Fruit fly (Drosophila melanogaster) whole organism, embryonic: Measurements from ENCODE around the gene CG11168.
A peak's percentile ranks its signal among the peaks of the same experiment; 100 is the strongest.

Experiments
- ATbp ChIP-seq: fragments of 200-800 bp; sonication (Bioruptor generic); optimal IDR thresholded peaks from 2 replicates; lab custom pipeline; 2017; ENCODE audit warnings: missing biosample characterization, mild to moderate bottlenecking, missing genetic modification characterization, missing genetic modification reagents
- B-H2 ChIP-seq: fragments of 200-800 bp; sonication (Bioruptor generic); optimal IDR thresholded peaks from 2 replicates; lab custom pipeline; 2018; ENCODE audit warnings: missing biosample characterization, mild to moderate bottlenecking, missing genetic modification characterization
- C15 ChIP-seq: fragments of 200-800 bp; sonication (Bioruptor generic); IDR thresholded peaks from 3 replicates; pipeline ENCODE4 v1.3.6; 2022; ENCODE audit warnings: missing biosample characterization, missing genetic modification characterization
- CG10209 ChIP-seq: fragments of 200-800 bp; sonication (Bioruptor generic); optimal IDR thresholded peaks from 3 replicates; lab custom pipeline; 2017; ENCODE audit warnings: missing biosample characterization, mild to moderate bottlenecking, missing genetic modification characterization, missing genetic modification reagents
- CG11695 ChIP-seq: fragments of 200-800 bp; sonication (Bioruptor generic); IDR thresholded peaks from 3 replicates; pipeline ENCODE4 v1.3.6; 2022; ENCODE audit warnings: missing biosample characterization, missing genetic modification characterization
- CG12299 ChIP-seq: fragments of 200-800 bp; sonication (Bioruptor generic); optimal IDR thresholded peaks from 2 replicates; lab custom pipeline; 2018; ENCODE audit warnings: missing biosample characterization, mild to moderate bottlenecking, missing genetic modification characterization
- CG12942 ChIP-seq: fragments of 200-800 bp; sonication (Bioruptor generic); optimal IDR thresholded peaks from 3 replicates; lab custom pipeline; 2016; ENCODE audit warnings: missing biosample characterization, missing genetic modification characterization
- CG13123 ChIP-seq: fragments of 200-800 bp; sonication (Bioruptor generic); optimal IDR thresholded peaks from 2 replicates; lab custom pipeline; 2016; ENCODE audit warnings: missing biosample characterization, missing genetic modification characterization
- CG13296 ChIP-seq: fragments of 200-800 bp; sonication (Bioruptor generic); optimal IDR thresholded peaks from 3 replicates; lab custom pipeline; 2018; ENCODE audit warnings: missing biosample characterization, mild to moderate bottlenecking, missing genetic modification characterization
- CG13624 ChIP-seq: fragments of 200-800 bp; sonication (Bioruptor generic); optimal IDR thresholded peaks from 2 replicates; lab custom pipeline; 2016; ENCODE audit warnings: missing biosample characterization, missing genetic modification characterization
- CG13775 ChIP-seq: fragments of 200-800 bp; sonication (Bioruptor generic); optimal IDR thresholded peaks from 3 replicates; lab custom pipeline; 2017; ENCODE audit warnings: missing biosample characterization, mild to moderate bottlenecking, missing genetic modification characterization
- CG16779 ChIP-seq: fragments of 200-800 bp; sonication (Bioruptor generic); IDR thresholded peaks from 2 replicates; pipeline ENCODE4 v1.3.6; 2022; ENCODE audit warnings: missing biosample characterization, missing genetic modification characterization
- CG16813 ChIP-seq: fragments of 200-800 bp; sonication (Bioruptor generic); IDR thresholded peaks from 3 replicates; pipeline ENCODE4 v1.3.6; 2022; ENCODE audit warnings: missing biosample characterization, missing genetic modification characterization; ENCODE audit not compliant: partially characterized antibody
- CG2129 ChIP-seq: fragments of 200-800 bp; sonication (Bioruptor generic); IDR thresholded peaks from 2 replicates; pipeline ENCODE4 v1.3.6; 2022; ENCODE audit warnings: missing biosample characterization, missing genetic modification characterization; ENCODE audit not compliant: partially characterized antibody
- CG2712 ChIP-seq: fragments of 200-800 bp; optimal IDR thresholded peaks from 3 replicates; lab custom pipeline; 2019; ENCODE audit warnings: missing biosample characterization, mild to moderate bottlenecking, missing genetic modification characterization, moderate library complexity
- CG31224 ChIP-seq: fragments of 200-800 bp; sonication (Bioruptor generic); IDR thresholded peaks from 2 replicates; pipeline ENCODE4 v1.3.6; 2022; ENCODE audit warnings: missing biosample characterization, missing genetic modification characterization
- CG32772 ChIP-seq: fragments of 200-800 bp; sonication (Bioruptor generic); IDR thresholded peaks from 2 replicates; pipeline ENCODE4 v1.3.6; 2022; ENCODE audit warnings: missing biosample characterization, missing genetic modification characterization
- CG4360 ChIP-seq: fragments of 200-800 bp; sonication (Bioruptor generic); IDR thresholded peaks from 2 replicates; pipeline ENCODE4 v1.3.6; 2022; ENCODE audit warnings: missing biosample characterization, missing genetic modification characterization
- CG4424 ChIP-seq: fragments of 200-800 bp; sonication (Bioruptor generic); optimal IDR thresholded peaks from 3 replicates; lab custom pipeline; 2016; ENCODE audit warnings: missing biosample characterization, missing genetic modification characterization
- Camta ChIP-seq: fragments of 200-800 bp; sonication (Bioruptor generic); optimal IDR thresholded peaks from 2 replicates; lab custom pipeline; 2016; ENCODE audit warnings: missing biosample characterization, missing genetic modification characterization
- Dad ChIP-seq: fragments of 200-800 bp; sonication (Bioruptor generic); optimal IDR thresholded peaks from 3 replicates; lab custom pipeline; 2016; ENCODE audit warnings: missing biosample characterization, missing genetic modification characterization
- Dek ChIP-seq: fragments of 200-800 bp; sonication (Bioruptor generic); optimal IDR thresholded peaks from 3 replicates; lab custom pipeline; 2019; ENCODE audit warnings: missing biosample characterization, mild to moderate bottlenecking, missing genetic modification characterization, moderate library complexity
- Dfd ChIP-seq, 2 experiments: fragments of >200 bp; optimal IDR thresholded peaks; 2 replicates each; lab custom pipeline; 2017; ENCODE audit warnings: missing biosample characterization in 2 of 2, missing genetic modification characterization in 2 of 2
- Dip2 ChIP-seq: fragments of 200-800 bp; sonication (Bioruptor generic); IDR thresholded peaks from 2 replicates; pipeline ENCODE4 v1.3.6; 2022; ENCODE audit warnings: missing biosample characterization, missing genetic modification characterization
- E2f2 ChIP-seq: fragments of 200-800 bp; sonication (Bioruptor generic); IDR thresholded peaks from 2 replicates; pipeline ENCODE4 v1.3.6; 2022; ENCODE audit warnings: missing biosample characterization, missing genetic modification characterization
- Fer3 ChIP-seq: fragments of 200-800 bp; sonication (Bioruptor generic); optimal IDR thresholded peaks from 2 replicates; lab custom pipeline; 2018; ENCODE audit warnings: missing biosample characterization, mild to moderate bottlenecking, missing genetic modification characterization, moderate library complexity
- Gug ChIP-seq: fragments of 200-800 bp; sonication (Bioruptor generic); IDR thresholded peaks from 4 replicates; pipeline ENCODE4 v1.3.6; 2022; ENCODE audit warnings: missing biosample characterization, missing genetic modification characterization
- Hand ChIP-seq: fragments of 200-800 bp; sonication (Bioruptor generic); optimal IDR thresholded peaks from 2 replicates; lab custom pipeline; 2017; ENCODE audit warnings: mild to moderate bottlenecking, missing biosample characterization, missing genetic modification reagents, missing genetic modification characterization
- HmgD ChIP-seq: fragments of 200-800 bp; sonication (Bioruptor generic); optimal IDR thresholded peaks from 3 replicates; lab custom pipeline; 2016; ENCODE audit warnings: missing biosample characterization, missing genetic modification characterization
- Hr51 ChIP-seq, 2 experiments: fragments of 200-800 bp; sonication (Bioruptor generic); optimal IDR thresholded peaks; 2 replicates in 1 of 2; 3 replicates in 1 of 2; lab custom pipeline; 2016 to 2018; ENCODE audit warnings: missing biosample characterization in 2 of 2, missing genetic modification characterization in 2 of 2, mild to moderate bottlenecking in 1 of 2, moderate library complexity in 1 of 2
- Mes4 ChIP-seq: fragments of 200-800 bp; sonication (Bioruptor generic); optimal IDR thresholded peaks from 2 replicates; lab custom pipeline; 2016; ENCODE audit warnings: missing biosample characterization, missing genetic modification characterization
- Sox102F ChIP-seq: fragments of 200-800 bp; sonication (Bioruptor generic); optimal IDR thresholded peaks from 2 replicates; lab custom pipeline; 2018; ENCODE audit warnings: missing biosample characterization, mild to moderate bottlenecking, missing genetic modification characterization, moderate library complexity
- az2 ChIP-seq: fragments of 200-800 bp; sonication (Bioruptor generic); optimal IDR thresholded peaks from 3 replicates; lab custom pipeline; 2016; ENCODE audit warnings: missing biosample characterization, missing genetic modification characterization
- ci ChIP-seq: fragments of 200-800 bp; sonication (Bioruptor generic); IDR thresholded peaks from 3 replicates; pipeline ENCODE4 v1.3.6; 2022; ENCODE audit warnings: missing biosample characterization, missing genetic modification characterization
- crc ChIP-seq: fragments of 200-800 bp; sonication (Bioruptor generic); optimal IDR thresholded peaks from 2 replicates; lab custom pipeline; 2016; ENCODE audit warnings: missing biosample characterization, missing genetic modification characterization
- cwo ChIP-seq: fragments of 200-800 bp; sonication (Bioruptor generic); optimal IDR thresholded peaks from 3 replicates; lab custom pipeline; 2017; ENCODE audit warnings: missing biosample characterization, missing genetic modification characterization, mild to moderate bottlenecking, moderate library complexity, missing genetic modification reagents
- ems ChIP-seq: fragments of 200-800 bp; sonication (Bioruptor generic); optimal IDR thresholded peaks from 3 replicates; lab custom pipeline; 2016; ENCODE audit warnings: missing biosample characterization, missing genetic modification characterization
- en ChIP-seq: fragments of 200-800 bp; sonication (Bioruptor generic); optimal IDR thresholded peaks from 2 replicates; lab custom pipeline; 2016; ENCODE audit warnings: missing biosample characterization, missing genetic modification characterization
- gcm2 ChIP-seq: fragments of 200-800 bp; sonication (Bioruptor generic); optimal IDR thresholded peaks from 2 replicates; lab custom pipeline; 2016; ENCODE audit warnings: missing biosample characterization, missing genetic modification characterization
- gem ChIP-seq: fragments of 200-800 bp; sonication (Bioruptor generic); optimal IDR thresholded peaks from 2 replicates; lab custom pipeline; 2019; ENCODE audit warnings: missing biosample characterization, mild to moderate bottlenecking, missing genetic modification characterization, moderate library complexity
- jigr1 ChIP-seq: fragments of 200-800 bp; sonication (Bioruptor generic); IDR thresholded peaks from 3 replicates; pipeline ENCODE4 v1.3.6; 2022; ENCODE audit warnings: missing biosample characterization, missing genetic modification characterization
- ken ChIP-seq: fragments of 200-800 bp; sonication (Bioruptor generic); IDR thresholded peaks from 3 replicates; pipeline ENCODE4 v1.3.6; 2022; ENCODE audit warnings: missing biosample characterization, missing genetic modification characterization
- mld ChIP-seq: fragments of 200-800 bp; sonication (Bioruptor generic); IDR thresholded peaks from 3 replicates; pipeline ENCODE4 v1.3.6; 2022; ENCODE audit warnings: missing biosample characterization, missing genetic modification characterization; ENCODE audit not compliant: partially characterized antibody
- nom ChIP-seq: fragments of 200-800 bp; sonication (Bioruptor generic); optimal IDR thresholded peaks from 2 replicates; lab custom pipeline; 2017; ENCODE audit warnings: missing biosample characterization, missing genetic modification characterization, mild to moderate bottlenecking, moderate library complexity, missing genetic modification reagents
- pb ChIP-seq: fragments of 200-800 bp; sonication (Bioruptor generic); optimal IDR thresholded peaks from 3 replicates; lab custom pipeline; 2016; ENCODE audit warnings: missing biosample characterization, missing genetic modification characterization
- sd ChIP-seq: fragments of 200-800 bp; sonication (Bioruptor generic); optimal IDR thresholded peaks from 3 replicates; lab custom pipeline; 2018; ENCODE audit warnings: missing biosample characterization, mild to moderate bottlenecking, missing genetic modification characterization, moderate library complexity
- sna ChIP-seq: fragments of 200-800 bp; sonication (Bioruptor generic); IDR thresholded peaks from 2 replicates; pipeline ENCODE4 v1.3.6; 2022; ENCODE audit warnings: missing biosample characterization, missing genetic modification characterization; ENCODE audit not compliant: partially characterized antibody
- tx ChIP-seq: fragments of 200-800 bp; sonication (Bioruptor generic); optimal IDR thresholded peaks from 2 replicates; lab custom pipeline; 2016; ENCODE audit warnings: missing biosample characterization, missing genetic modification characterization

Gene CG11168

dm6 chr3R:24944920-24945853 lies 27.3 kb downstream of the CG11168 start, which contains the start of the genes ssh and Nmnat (continued):
- TF ChIP-seq sna (GFP tag; lab: Robert Waterston, UW) (peak; percentile 77; the same call in 1 of the 2 replicates), Fer3 (no peak), CG12299 (tag; lab: Kevin White, UChicago) (no peak), C15 (0 out of 3 replicates have a peak, but pooled peaks have one; percentile 52), CG12942 (GFP tag; lab: Kevin White, UChicago) (no peak), CG16813 (GFP tag; lab: Robert Waterston, UW) (peak; percentile 94), CG2129 (GFP tag; lab: Robert Waterston, UW) (peak; percentile 69), ken (GFP tag; lab: Robert Waterston, UW) (no peak), gcm2 (GFP tag; lab: Kevin White, UChicago) (no peak), Dip2 (GFP tag; lab: Robert Waterston, UW) (no peak), Sox102F (GFP tag; lab: Kevin White, UChicago) (no peak), Hand (no peak), CG13296 (no peak), mld (GFP tag; lab: Robert Waterston, UW) (peak; percentile 84), cwo (GFP tag; lab: Kevin White, UChicago) (no peak), CG10209 (peak; percentile 5), ci (GFP tag; lab: Robert Waterston, UW) (no peak), Gug (peak; percentile 15; the same call in 1 of the 4 replicates), ems (GFP tag; lab: Kevin White, UChicago) (peak; percentile 42), jigr1 (GFP tag; lab: Robert Waterston, UW) (no peak), Dfd (GFP tag; optimal IDR thresholded peaks at IDR 0.05; lab: Kevin White, UChicago) (no peak), CG31224 (GFP tag; lab: Robert Waterston, UW) (no peak), en (GFP tag; lab: Kevin White, UChicago) (no peak), nom (GFP tag; lab: Kevin White, UChicago) (no peak), E2f2 (GFP tag; lab: Robert Waterston, UW) (peak; percentile 32), CG4424 (peak; percentile 19), tx (GFP tag; lab: Kevin White, UChicago) (no peak), CG13624 (peak; percentile 53), Dek (no peak), pb (GFP tag; lab: Kevin White, UChicago) (peak; percentile 1), CG13775 (GFP tag; lab: Kevin White, UChicago) (peak; percentile 56), sd (tag; lab: Kevin White, UChicago) (no peak), Camta (peak; percentile 12), Dad (GFP tag; lab: Kevin White, UChicago) (peak; percentile 21), ATbp (no peak), B-H2 (GFP tag; lab: Kevin White, UChicago) (no peak), gem (tag; lab: Kevin White, UChicago) (no peak), Mes4 (GFP tag; lab: Kevin White, UChicago) (no peak), HmgD (GFP tag; lab: Kevin White, UChicago) (peak; percentile 6), az2 (peak; percentile 31), CG4360 (0 out of 2 replicates have a peak, but pooled peaks have one; percentile 25), CG11695 (no peak), CG2712 (tag; lab: Kevin White, UChicago) (peak; percentile 62), Hr51 (GFP tag; optimal IDR thresholded peaks at IDR 0.05; lab: Kevin White, UChicago) (peak in 1 of 2 experiments; percentile 1), CG32772 (GFP tag; lab: Robert Waterston, UW) (no peak), crc (GFP tag; lab: Kevin White, UChicago) (no peak), CG13123 (GFP tag; lab: Kevin White, UChicago) (peak; percentile 8), CG16779 (GFP tag; lab: Robert Waterston, UW) (no peak)
